Fruit fly (Drosophila melanogaster): ENCODE data around the gene Spt6.

- no peak for TF ChIP-seq Clk (GFP tag; optimal IDR thresholded peaks at IDR 0.05)
- TF ChIP-seq pad (GFP tag; optimal IDR thresholded peaks at IDR 0.05) = peak; percentile 60
- no peak for TF ChIP-seq bab1 (GFP tag; optimal IDR thresholded peaks at IDR 0.05)
- TF ChIP-seq CG7045 (GFP tag; optimal IDR thresholded peaks at IDR 0.05) = no peak
- TF ChIP-seq Crg-1 (GFP tag; optimal IDR thresholded peaks at IDR 0.05) = no peak
Measured at dm6 chrX:6266092-6266491, 1.5 kb upstream of the Spt6 start.
